Fruit fly (Drosophila melanogaster): ENCODE data around the gene CG2129.

CG2129 gene

DNA sequence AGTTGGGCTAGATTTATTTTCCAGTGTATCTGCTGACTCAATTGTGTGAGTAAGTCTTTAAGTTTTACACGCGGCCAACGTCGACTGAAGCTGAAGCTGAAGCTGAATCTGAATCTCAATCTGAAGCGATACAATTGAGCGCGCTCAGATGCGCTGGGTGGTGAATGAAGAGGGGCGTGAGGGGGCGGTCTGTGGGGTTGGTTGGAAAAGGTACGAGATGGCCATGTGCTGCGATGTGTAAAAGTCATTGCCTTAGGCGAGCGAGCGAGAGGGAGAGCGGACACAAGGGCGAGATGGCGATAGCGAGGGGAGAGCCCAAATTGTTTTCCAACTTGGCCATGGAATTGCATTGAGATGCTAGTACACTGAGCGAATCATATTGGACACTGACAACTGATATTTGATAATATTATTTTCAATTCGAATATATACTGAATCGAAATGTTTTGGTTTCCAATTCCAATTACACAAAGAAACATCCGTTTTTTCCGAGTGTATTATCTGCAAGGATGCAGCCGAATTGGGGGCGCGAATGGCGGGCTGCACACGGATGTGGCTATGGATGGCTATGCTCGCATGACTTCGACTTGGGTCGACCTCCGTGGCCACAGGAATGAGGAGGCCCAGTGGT, 51.1 kb downstream of the CG2129 start (continued):
- TF ChIP-seq Hnf4 (GFP tag; optimal IDR thresholded peaks at IDR 0.05): peak; percentile 55
- no peak for TF ChIP-seq Hr83 (GFP tag; optimal IDR thresholded peaks at IDR 0.05; ENCODE audit: poor library complexity, severe bottlenecking)
